Worm (Caenorhabditis elegans) whole organism, late embryonic: ENCODE measurements around the gene vglu-3.

ENCODE experiments used
- C08G9.2 ChIP-seq: sonication (generic microtip); optimal IDR thresholded peaks from 2 replicates; lab custom pipeline; 2016; ENCODE audit warnings: mild to moderate bottlenecking, missing genetic modification characterization, moderate library complexity, missing compliant biosample characterization
- C38D4.7 ChIP-seq: fragments of 200-800 bp; sonication (Bioruptor generic); optimal IDR thresholded peaks from 2 replicates; lab custom pipeline; 2018; ENCODE audit warnings: mild to moderate bottlenecking, missing genetic modification characterization, moderate library complexity, missing compliant biosample characterization
- ceh-24 ChIP-seq: sonication (generic microtip); optimal IDR thresholded peaks from 2 replicates; lab custom pipeline; 2016; ENCODE audit warnings: mild to moderate bottlenecking, missing genetic modification characterization, missing compliant biosample characterization
- ceh-31 ChIP-seq: sonication (generic microtip); optimal IDR thresholded peaks from 2 replicates; lab custom pipeline; 2016; ENCODE audit warnings: missing genetic modification characterization, missing compliant biosample characterization
- ceh-45 ChIP-seq: fragments of 200-800 bp; sonication (Bioruptor generic); IDR thresholded peaks from 2 replicates; pipeline ENCODE4 v1.3.6; 2022; ENCODE audit warnings: missing genetic modification reagents, missing genetic modification characterization, missing compliant biosample characterization
- ceh-48 ChIP-seq: sonication (generic microtip); optimal IDR thresholded peaks from 2 replicates; lab custom pipeline; 2016; ENCODE audit warnings: missing genetic modification characterization, inconsistent platforms, missing compliant biosample characterization
- ceh-6 ChIP-seq: fragments of 200-800 bp; sonication (Bioruptor generic); optimal IDR thresholded peaks from 2 replicates; lab custom pipeline; 2018; ENCODE audit warnings: mild to moderate bottlenecking, missing genetic modification characterization, missing compliant biosample characterization
- ceh-9 ChIP-seq: sonication (generic microtip); optimal IDR thresholded peaks from 2 replicates; lab custom pipeline; 2016; ENCODE audit warnings: mild to moderate bottlenecking, missing genetic modification characterization, inconsistent platforms, missing compliant biosample characterization
- che-1 ChIP-seq: sonication (generic microtip); optimal IDR thresholded peaks from 2 replicates; lab custom pipeline; 2016; ENCODE audit warnings: mild to moderate bottlenecking, missing genetic modification characterization, missing compliant biosample characterization
- dmd-4 ChIP-seq: sonication (generic microtip); optimal IDR thresholded peaks from 2 replicates; lab custom pipeline; 2016; ENCODE audit warnings: borderline replicate concordance, missing genetic modification characterization, missing compliant biosample characterization
- elt-2 ChIP-seq: sonication (generic microtip); optimal IDR thresholded peaks from 2 replicates; lab custom pipeline; 2016; ENCODE audit warnings: missing genetic modification reagents, missing genetic modification characterization, missing compliant biosample characterization
- ets-4 ChIP-seq: sonication (generic microtip); optimal IDR thresholded peaks from 2 replicates; lab custom pipeline; 2016; ENCODE audit warnings: missing genetic modification characterization, missing compliant biosample characterization
- eyg-1 ChIP-seq: sonication (generic microtip); optimal IDR thresholded peaks from 2 replicates; lab custom pipeline; 2016; ENCODE audit warnings: missing genotype, missing genetic modification characterization, missing compliant biosample characterization
- fkh-10 ChIP-seq: fragments of 150-350 bp; optimal IDR thresholded peaks from 2 replicates; lab custom pipeline; 2014; ENCODE audit warnings: missing biosample characterization, missing genetic modification reagents, missing genetic modification characterization
- hlh-13 ChIP-seq: fragments of 200-800 bp; sonication (Bioruptor generic); optimal IDR thresholded peaks from 2 replicates; lab custom pipeline; 2018; ENCODE audit warnings: mild to moderate bottlenecking, missing genetic modification characterization, missing compliant biosample characterization
- hlh-15 ChIP-seq: sonication (generic microtip); optimal IDR thresholded peaks from 2 replicates; lab custom pipeline; 2016; ENCODE audit warnings: missing genetic modification characterization, missing compliant biosample characterization
- hlh-30 ChIP-seq: sonication (generic microtip); optimal IDR thresholded peaks from 2 replicates; lab custom pipeline; 2017; ENCODE audit warnings: antibody characterized with exemption, missing genetic modification characterization, missing compliant biosample characterization; ENCODE audit not compliant: insufficient read depth
- hlh-8 ChIP-seq: sonication (generic microtip); optimal IDR thresholded peaks from 2 replicates; lab custom pipeline; 2016; ENCODE audit warnings: missing genotype, missing genetic modification characterization, missing compliant biosample characterization
- lim-6 ChIP-seq: sonication (generic microtip); optimal IDR thresholded peaks from 2 replicates; lab custom pipeline; 2016; ENCODE audit warnings: missing genetic modification characterization, missing compliant biosample characterization
- lin-11 ChIP-seq: fragments of 200-800 bp; sonication (Bioruptor generic); optimal IDR thresholded peaks from 2 replicates; lab custom pipeline; 2018; ENCODE audit warnings: mild to moderate bottlenecking, missing genetic modification characterization, missing compliant biosample characterization
- madf-2 ChIP-seq: sonication (generic microtip); optimal IDR thresholded peaks from 2 replicates; lab custom pipeline; 2017; ENCODE audit warnings: missing genetic modification characterization, missing compliant biosample characterization
- odd-2 ChIP-seq: sonication (generic microtip); optimal IDR thresholded peaks from 2 replicates; lab custom pipeline; 2017; ENCODE audit warnings: antibody characterized with exemption, mild to moderate bottlenecking, missing genetic modification characterization, missing compliant biosample characterization
- pag-3 ChIP-seq: sonication (generic microtip); optimal IDR thresholded peaks from 2 replicates; lab custom pipeline; 2016; ENCODE audit warnings: missing compliant biosample characterization, missing genetic modification characterization, borderline replicate concordance
- pqm-1 ChIP-seq: sonication (generic microtip); optimal IDR thresholded peaks from 2 replicates; lab custom pipeline; 2016; ENCODE audit warnings: missing genetic modification characterization, missing compliant biosample characterization
- rnt-1 ChIP-seq: sonication (generic microtip); optimal IDR thresholded peaks from 2 replicates; lab custom pipeline; 2016; ENCODE audit warnings: missing genetic modification characterization, missing compliant biosample characterization
- sox-2 ChIP-seq: fragments of 200-800 bp; sonication (Bioruptor generic); IDR thresholded peaks from 2 replicates; pipeline ENCODE4 v1.3.6; 2022; ENCODE audit warnings: missing genetic modification reagents, missing genetic modification characterization, missing compliant biosample characterization
- sox-4 ChIP-seq: sonication (generic microtip); optimal IDR thresholded peaks from 2 replicates; lab custom pipeline; 2017; ENCODE audit warnings: mild to moderate bottlenecking, missing genetic modification characterization, inconsistent platforms, missing compliant biosample characterization
- syd-9 ChIP-seq: sonication (generic microtip); optimal IDR thresholded peaks from 2 replicates; lab custom pipeline; 2016; ENCODE audit warnings: mild to moderate bottlenecking, missing genetic modification characterization, moderate library complexity, missing compliant biosample characterization
- unc-3 ChIP-seq, 2 experiments: fragments of 200-800 bp in 1 of 2; sonication (Bioruptor generic) in 1 of 2; sonication (generic microtip) in 1 of 2; conservative IDR thresholded peaks in 1 of 2; optimal IDR thresholded peaks in 1 of 2; 2 replicates each; pipeline versions ENCODE4 v1.3.6 to Lab custom; 2016 to 2022; ENCODE audit warnings: missing compliant biosample characterization in 2 of 2, missing genetic modification characterization in 2 of 2, missing genetic modification reagents in 1 of 2
- unc-42 ChIP-seq: sonication (generic microtip); optimal IDR thresholded peaks from 2 replicates; lab custom pipeline; 2016; ENCODE audit warnings: missing genotype, missing genetic modification characterization, missing compliant biosample characterization
- unc-55 ChIP-seq: sonication (generic microtip); optimal IDR thresholded peaks from 2 replicates; lab custom pipeline; 2017; ENCODE audit warnings: missing biosample characterization, missing genetic modification reagents, missing genetic modification characterization
- unc-86 ChIP-seq: sonication (generic microtip); optimal IDR thresholded peaks from 2 replicates; lab custom pipeline; 2016; ENCODE audit warnings: missing genetic modification characterization, missing compliant biosample characterization

The vglu-3 gene

DNA sequence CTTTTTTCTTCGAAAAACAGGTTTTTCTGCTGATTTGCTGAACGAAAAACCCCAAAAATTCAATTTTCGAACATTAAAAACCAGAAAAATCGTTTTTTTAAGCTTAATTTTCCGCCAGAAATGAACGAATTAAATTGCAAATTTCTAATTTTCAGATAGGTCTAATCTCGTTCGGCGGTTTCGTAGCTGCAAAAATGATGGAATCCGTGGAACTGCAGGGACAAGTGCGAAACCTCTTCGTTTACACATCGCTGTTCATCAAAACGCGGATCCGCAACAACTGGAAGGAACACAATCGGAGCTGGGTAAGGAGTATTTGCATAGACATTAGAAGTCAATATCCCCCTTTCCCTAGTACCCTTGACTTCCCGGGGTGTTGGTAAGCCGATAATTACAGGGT, 35.9 kb downstream of the vglu-3 start:
- TF ChIP-seq sox-4 (tag; lab: Kevin White, UChicago): no peak
- no peak for TF ChIP-seq fkh-10 (GFP tag; lab: Kevin White, UChicago)
- TF ChIP-seq ceh-24 (tag; lab: Kevin White, UChicago): no peak

DNA sequence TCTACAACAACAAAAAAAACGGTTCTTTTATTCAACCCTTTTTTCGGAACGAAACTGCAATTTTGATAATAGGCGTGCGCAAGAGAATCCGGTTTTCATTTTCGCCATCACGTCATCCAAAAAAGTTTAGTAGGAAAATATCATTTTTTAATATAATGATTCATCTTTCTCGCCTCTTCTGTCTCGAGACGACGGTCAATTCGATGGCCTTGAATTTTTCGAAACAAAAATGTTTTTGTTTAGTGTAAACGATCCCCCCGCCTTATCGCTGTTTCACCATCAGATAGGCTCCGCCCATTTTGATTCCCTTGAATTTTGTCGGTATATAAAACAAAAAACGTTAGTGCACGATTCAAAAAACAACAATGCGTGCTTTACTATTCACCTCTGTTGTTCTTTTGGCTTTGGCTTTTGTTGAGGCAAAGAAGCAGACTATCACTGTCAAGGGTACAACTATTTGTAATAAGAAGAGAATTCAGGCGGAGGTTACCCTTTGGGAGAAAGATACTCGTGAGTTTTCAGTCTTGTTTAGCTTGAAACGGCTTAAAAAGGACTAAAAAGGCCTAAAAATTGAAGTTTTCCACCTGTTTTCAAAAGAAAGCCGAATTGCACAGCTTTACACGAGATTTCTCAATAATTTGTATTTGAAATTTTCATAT, 37.5 kb downstream of the vglu-3 start, which contains the start of gene ttr-15:
TSS of gene ttr-15 (plus strand) at position 340 of the 659 bp plus-strand sequence.
- TF ChIP-seq hlh-8 (tag; lab: Kevin White, UChicago) (no peak), pag-3 (tag; lab: Kevin White, UChicago) (no peak), elt-2 (tag; lab: Kevin White, UChicago) (no peak), unc-55 (GFP tag; lab: Kevin White, UChicago) (no peak), ceh-31 (tag; lab: Kevin White, UChicago) (no peak), ets-4 (tag; lab: Kevin White, UChicago) (no peak), dmd-4 (tag; lab: Kevin White, UChicago) (no peak), hlh-30 (tag; lab: Kevin White, UChicago) (no peak), madf-2 (tag; lab: Kevin White, UChicago) (no peak), pqm-1 (tag; lab: Kevin White, UChicago) (no peak), lin-11 (no peak), unc-42 (tag; lab: Kevin White, UChicago) (no peak), che-1 (tag; lab: Kevin White, UChicago) (no peak), ceh-48 (no peak), hlh-15 (tag; lab: Kevin White, UChicago) (no peak), syd-9 (tag; lab: Kevin White, UChicago) (no peak), sox-2 (GFP tag; lab: Robert Waterston, UW) (no peak)

DNA sequence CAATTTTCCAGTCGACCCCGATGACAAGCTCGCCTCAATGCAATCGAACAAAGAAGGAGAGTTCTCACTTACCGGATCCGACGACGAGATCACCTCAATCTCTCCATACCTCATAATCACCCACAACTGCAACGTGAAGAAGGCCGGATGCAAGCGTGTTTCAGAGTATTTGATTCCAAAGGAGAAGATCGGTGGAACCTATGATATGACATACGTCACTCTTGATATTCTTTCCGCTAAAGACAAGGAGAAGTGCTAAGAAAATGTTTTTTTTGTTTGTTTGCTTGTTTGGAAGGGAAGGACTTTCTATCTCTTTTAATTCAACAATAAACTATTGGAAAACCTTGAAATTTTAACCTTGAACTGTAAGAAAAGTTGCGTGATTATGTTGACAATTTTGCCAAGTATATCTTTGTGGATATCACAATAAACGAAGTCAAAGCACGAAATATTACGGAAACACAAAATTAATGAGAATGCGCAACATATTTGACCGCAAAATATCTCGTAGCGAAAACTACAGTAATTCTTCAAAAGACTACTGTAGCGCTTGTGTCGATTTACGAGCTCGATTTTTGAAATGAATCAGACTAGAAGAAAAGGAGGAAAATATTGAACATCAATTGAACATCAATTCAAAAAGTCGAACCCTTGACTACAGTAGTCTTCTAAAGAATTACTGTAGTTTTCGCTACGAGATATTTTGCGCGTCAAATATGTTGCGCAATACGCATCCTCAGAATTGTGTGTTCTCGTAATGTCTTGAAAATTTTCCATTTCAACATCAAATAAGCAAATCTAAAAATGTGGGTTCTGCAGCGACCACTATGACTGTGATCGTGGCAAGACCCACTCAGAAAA, 39.0 kb downstream of the vglu-3 start:
- TF ChIP-seq odd-2 (tag; lab: Kevin White, UChicago) (no peak), eyg-1 (tag; lab: Kevin White, UChicago) (no peak)

DNA sequence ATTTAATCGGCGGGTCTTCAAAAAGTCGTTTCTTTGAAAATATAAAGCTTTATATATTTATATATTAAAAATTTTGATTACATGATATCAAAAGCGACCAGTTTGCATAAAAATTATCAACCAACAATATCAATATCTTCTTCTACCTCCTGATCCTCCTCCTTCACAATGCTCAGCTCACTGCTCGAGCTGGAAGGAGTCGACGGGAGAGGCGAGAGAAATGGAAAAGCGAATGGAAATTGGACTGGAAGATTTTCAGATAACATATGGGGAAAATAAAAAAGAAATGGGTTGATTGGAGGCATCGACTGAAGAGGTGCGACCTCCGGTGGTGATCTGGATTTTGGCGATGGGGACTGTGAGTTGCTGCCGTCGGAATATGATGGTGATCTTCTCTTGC, 39.8 kb downstream of the vglu-3 start:
- TF ChIP-seq C08G9.2: no peak
- TF ChIP-seq ceh-9 (tag; lab: Kevin White, UChicago): no peak
- no peak for TF ChIP-seq ceh-6 (GFP tag; lab: Kevin White, UChicago)
- TF ChIP-seq hlh-13: no peak
- no peak for TF ChIP-seq hlh-8 (tag; lab: Kevin White, UChicago)
- no peak for TF ChIP-seq fkh-10 (GFP tag; lab: Kevin White, UChicago)
- TF ChIP-seq unc-86: no peak
- TF ChIP-seq lim-6 (tag; lab: Kevin White, UChicago): no peak
- no peak for TF ChIP-seq rnt-1 (tag; lab: Kevin White, UChicago)
- no peak for TF ChIP-seq ceh-45
- no peak for TF ChIP-seq unc-3 (GFP tag; conservative IDR thresholded peaks at IDR 0.05; lab: Robert Waterston, UW)
- no peak for TF ChIP-seq unc-3 (tag; optimal IDR thresholded peaks at IDR 0.05; lab: Kevin White, UChicago)
- TF ChIP-seq C38D4.7: no peak
